Worm (Caenorhabditis elegans): Measurements from ENCODE around the gene trap-4.
"Not testable (repeated sequence)": the region's sequence is repeated elsewhere in the genome, so short reads cannot be mapped to it uniquely, and the experiment has no call there.

trap-4 gene

ce11 chrIII:11920187-11920785 is at the start of gene trap-4, which contains the start of gene ccf-1:
Gene trap-4, plus strand, starts transcription at chrIII:11920735.
Gene ccf-1, minus strand, starts transcription at chrIII:11920237.
- TF ChIP-seq nfya-1 (tag; optimal IDR thresholded peaks at IDR 0.05) (peak; percentile 36), ceh-24 (tag; optimal IDR thresholded peaks at IDR 0.05) (no peak), ceh-31 (tag; optimal IDR thresholded peaks at IDR 0.05) (no peak), unc-55 (GFP tag; optimal IDR thresholded peaks at IDR 0.05) (peak; percentile 12), sdc-2 (tag; optimal IDR thresholded peaks at IDR 0.05) (no peak), elt-2 (tag; optimal IDR thresholded peaks at IDR 0.05) (peak; percentile 12), unc-86 (tag; optimal IDR thresholded peaks at IDR 0.05) (no peak), dve-1 (tag; optimal IDR thresholded peaks at IDR 0.05) (no peak), elt-4 (tag; optimal IDR thresholded peaks at IDR 0.05) (no peak), syd-9 (tag; optimal IDR thresholded peaks at IDR 0.05) (no peak), tbx-7 (tag; optimal IDR thresholded peaks at IDR 0.05) (no peak), tbx-2 (tag; optimal IDR thresholded peaks at IDR 0.05) (no peak), hlh-8 (tag; optimal IDR thresholded peaks at IDR 0.05) (no peak), ahr-1 (tag; optimal IDR thresholded peaks at IDR 0.05) (no peak), ceh-30 (tag; optimal IDR thresholded peaks at IDR 0.05) (peak; percentile 24), hlh-6 (tag; optimal IDR thresholded peaks at IDR 0.05) (no peak), odd-2 (tag; optimal IDR thresholded peaks at IDR 0.05) (no peak), T23F11.4 (GFP tag; optimal IDR thresholded peaks at IDR 0.05) (no peak)

DNA sequence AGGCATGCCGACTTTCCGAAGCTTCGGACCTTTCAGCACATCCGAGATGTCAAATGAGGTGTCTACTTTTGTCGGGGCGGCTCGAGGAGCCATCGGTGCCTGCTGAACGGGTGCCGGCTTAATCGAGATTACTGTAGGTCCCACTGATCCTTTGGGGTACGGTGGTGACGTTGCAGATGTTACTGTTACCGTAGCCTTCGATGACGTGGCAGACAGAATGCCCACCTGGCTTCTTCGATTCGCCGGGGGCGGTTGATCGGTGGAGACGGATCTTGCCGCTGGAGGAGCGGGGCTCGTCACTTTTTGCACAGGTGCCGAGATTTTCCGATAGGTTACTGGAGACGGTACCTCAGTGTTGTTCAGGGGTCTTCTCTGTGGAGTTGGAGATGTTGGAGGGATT is 48.9 kb upstream of the trap-4 start:
- TF ChIP-seq C08G9.2 (tag; optimal IDR thresholded peaks at IDR 0.05) = peak; percentile 0
- no peak for TF ChIP-seq C38D4.7 (GFP tag; optimal IDR thresholded peaks at IDR 0.05)

DNA sequence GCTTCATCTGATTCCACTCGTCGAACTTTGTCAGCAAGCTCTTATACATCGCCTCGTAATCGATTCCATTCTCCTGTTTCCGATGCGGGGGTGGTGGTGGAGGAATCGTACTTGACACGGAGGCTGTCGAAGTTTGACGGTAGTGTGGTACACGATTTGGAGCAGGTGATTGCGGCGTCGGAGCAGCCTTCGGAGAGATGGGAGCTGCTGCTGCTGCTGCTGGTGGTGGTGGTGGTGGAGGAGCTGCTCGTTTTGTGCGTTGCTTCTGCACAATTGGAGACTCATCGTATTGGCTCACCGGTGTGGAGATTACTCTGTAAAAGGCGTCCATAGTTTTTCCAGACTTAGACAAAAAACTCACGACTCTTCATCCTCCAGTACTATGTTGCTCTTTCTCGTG is 46.3 kb upstream of the trap-4 start:
- TF ChIP-seq C08G9.2 (tag; optimal IDR thresholded peaks at IDR 0.05) = no peak
- TF ChIP-seq T23F11.4 (GFP tag; optimal IDR thresholded peaks at IDR 0.05) = no peak
- TF ChIP-seq unc-3 (GFP tag; conservative IDR thresholded peaks at IDR 0.05) = no peak
- TF ChIP-seq unc-3 (tag; optimal IDR thresholded peaks at IDR 0.05) = no peak
- no peak for TF ChIP-seq hlh-6 (tag; optimal IDR thresholded peaks at IDR 0.05)
- TF ChIP-seq ceh-31 (tag; optimal IDR thresholded peaks at IDR 0.05) = no peak
- TF ChIP-seq ceh-24 (tag; optimal IDR thresholded peaks at IDR 0.05) = no peak
- TF ChIP-seq che-1 (tag; optimal IDR thresholded peaks at IDR 0.05) = no peak
- TF ChIP-seq hlh-30 (tag; optimal IDR thresholded peaks at IDR 0.05; ENCODE audit: insufficient read depth) = no peak

DNA sequence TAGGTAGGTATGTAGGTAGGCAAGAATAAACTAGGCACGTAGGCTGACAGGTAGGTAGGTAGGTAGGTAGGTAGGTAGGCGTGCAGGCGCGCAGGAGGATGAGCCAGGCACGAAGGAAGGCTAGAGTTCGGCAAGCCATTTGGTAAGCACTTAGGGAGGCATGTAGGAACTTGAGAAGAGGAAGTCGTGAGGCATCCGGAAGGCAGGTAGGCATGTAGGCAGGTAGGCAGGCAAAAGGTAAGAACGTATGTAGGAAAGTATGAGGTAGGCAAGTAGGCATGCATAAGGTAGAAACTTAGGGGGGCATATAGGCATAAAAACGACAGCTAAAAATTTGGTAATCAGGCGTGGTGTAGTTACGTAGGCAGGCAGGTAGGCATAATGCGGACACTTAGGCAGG is 44.4 kb upstream of the trap-4 start:
- TF ChIP-seq mec-3 (tag; optimal IDR thresholded peaks at IDR 0.05; ENCODE audit: borderline replicate concordance) = no peak
- peak; percentile 32 for TF ChIP-seq elt-4 (tag; optimal IDR thresholded peaks at IDR 0.05)
- no peak for TF ChIP-seq hlh-13 (GFP tag; optimal IDR thresholded peaks at IDR 0.05)

DNA sequence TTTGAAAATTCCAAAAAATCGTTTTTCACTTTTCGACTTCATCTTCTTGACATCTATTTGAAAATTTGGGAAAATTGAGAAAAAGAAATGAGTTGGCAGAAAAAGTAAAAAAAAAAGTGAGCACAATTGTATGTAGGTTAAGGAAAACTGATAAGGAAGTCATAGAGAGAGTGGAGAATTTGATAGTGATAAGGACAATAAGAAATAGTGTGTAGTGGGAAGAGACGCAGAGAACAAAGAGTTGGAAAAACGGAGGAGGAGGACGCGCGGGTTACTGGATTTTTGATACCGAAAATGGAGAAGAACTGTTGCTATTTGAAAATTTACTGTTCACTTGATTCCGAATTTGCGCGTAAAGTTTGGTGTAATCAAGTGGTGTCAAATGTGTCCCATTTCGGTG is 41.8 kb upstream of the trap-4 start, which contains the start of gene Y56A3A.6:
TSS of gene Y56A3A.6 (minus strand) at position 53 of the 400 bp plus-strand sequence.
- peak; percentile 79 for TF ChIP-seq elt-2 (tag; optimal IDR thresholded peaks at IDR 0.05)
- no peak for TF ChIP-seq hlh-13 (GFP tag; optimal IDR thresholded peaks at IDR 0.05)

- TF ChIP-seq dve-1 (tag; optimal IDR thresholded peaks at IDR 0.05) = no peak
- TF ChIP-seq sox-2 (GFP tag; IDR thresholded peaks at IDR 0.05) = no peak
- TF ChIP-seq elt-2 (tag; optimal IDR thresholded peaks at IDR 0.05) = peak; percentile 42
- no peak for TF ChIP-seq ama-1 (optimal IDR thresholded peaks at IDR 0.05)
- no peak for TF ChIP-seq ceh-45 (GFP tag; IDR thresholded peaks at IDR 0.05)
- TF ChIP-seq sdc-2 (tag; optimal IDR thresholded peaks at IDR 0.05) = no peak
Observed at ce11 chrIII:11881549-11881948, 39.0 kb upstream of the trap-4 start.

DNA sequence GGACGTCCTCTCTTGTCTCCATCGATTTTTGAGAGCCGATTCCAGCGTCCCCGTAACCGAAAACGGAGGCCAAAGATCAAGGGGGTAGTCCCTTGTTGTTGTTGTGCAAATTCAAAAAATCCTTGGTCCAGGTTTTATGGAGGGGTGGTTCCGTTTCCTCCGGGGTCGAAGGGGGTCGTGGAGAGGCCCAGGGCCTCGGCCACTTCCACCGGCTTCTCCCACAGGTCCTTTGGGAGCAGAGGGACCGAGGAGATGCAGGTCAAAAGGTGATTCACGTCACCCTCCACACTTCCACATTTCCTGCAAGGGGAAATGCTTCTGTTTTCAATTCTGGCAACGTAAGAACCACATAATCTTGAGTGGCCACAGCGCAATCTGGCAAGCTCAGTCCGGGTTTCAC is 36.8 kb upstream of the trap-4 start, which contains the start of gene fbxb-22:
TSS of gene fbxb-22 (minus strand) at position 61 of the 400 bp plus-strand sequence.
- not testable (repeated sequence) for TF ChIP-seq syd-9 (tag; optimal IDR thresholded peaks at IDR 0.05); C38D4.7 (GFP tag; optimal IDR thresholded peaks at IDR 0.05); dmd-4 (tag; optimal IDR thresholded peaks at IDR 0.05; ENCODE audit: borderline replicate concordance)

Measured in whole organism, late embryonic.